Fruit fly (Drosophila melanogaster) whole organism, prepupa: ENCODE measurements around the gene CG42704.

Source experiments
- CG10669 ChIP-seq: fragments of 200-800 bp; sonication (Bioruptor generic); optimal IDR thresholded peaks from 3 replicates; lab custom pipeline; 2018; ENCODE audit warnings: missing biosample characterization, mild to moderate bottlenecking, missing genetic modification characterization, moderate library complexity
- CG11294 ChIP-seq: fragments of 200-800 bp; sonication (Bioruptor generic); IDR thresholded peaks from 2 replicates; pipeline ENCODE4 v1.3.6; 2022; ENCODE audit warnings: missing biosample characterization, missing genetic modification characterization
- CG11902 ChIP-seq: fragments of 200-800 bp; sonication (Bioruptor generic); optimal IDR thresholded peaks from 3 replicates; lab custom pipeline; 2016; ENCODE audit warnings: missing biosample characterization, missing genetic modification characterization
- CG15336 ChIP-seq: fragments of 200-800 bp; sonication (Bioruptor generic); IDR thresholded peaks from 2 replicates; pipeline ENCODE4 v1.3.6; 2022; ENCODE audit warnings: missing biosample characterization, missing genetic modification characterization
- CG1621 ChIP-seq: fragments of 200-800 bp; sonication (Bioruptor generic); optimal IDR thresholded peaks from 3 replicates; lab custom pipeline; 2018; ENCODE audit warnings: missing biosample characterization, mild to moderate bottlenecking, missing genetic modification characterization
- CG16779 ChIP-seq: fragments of 200-800 bp; sonication (Bioruptor generic); optimal IDR thresholded peaks from 3 replicates; lab custom pipeline; 2017; ENCODE audit warnings: missing biosample characterization, mild to moderate bottlenecking, missing genetic modification characterization
- CG34406 ChIP-seq: fragments of 200-800 bp; sonication (Bioruptor generic); optimal IDR thresholded peaks from 3 replicates; lab custom pipeline; 2016; ENCODE audit warnings: missing biosample characterization, missing genetic modification characterization
- CG3919 ChIP-seq: fragments of 200-800 bp; sonication (Bioruptor generic); optimal IDR thresholded peaks from 3 replicates; lab custom pipeline; 2016; ENCODE audit warnings: missing biosample characterization, missing genetic modification characterization
- CG6792 ChIP-seq: fragments of 200-800 bp; sonication (Bioruptor generic); optimal IDR thresholded peaks from 3 replicates; lab custom pipeline; 2016; ENCODE audit warnings: missing biosample characterization, missing genetic modification characterization
- CG6808 ChIP-seq: fragments of 200-800 bp; sonication (Bioruptor generic); optimal IDR thresholded peaks from 3 replicates; lab custom pipeline; 2017; ENCODE audit warnings: missing biosample characterization, missing genetic modification characterization, mild to moderate bottlenecking, moderate library complexity, missing genetic modification reagents
- CG6854 ChIP-seq: fragments of 200-800 bp; sonication (Bioruptor generic); optimal IDR thresholded peaks from 2 replicates; lab custom pipeline; 2017; ENCODE audit warnings: missing biosample characterization, mild to moderate bottlenecking, missing genetic modification characterization
- CG7368 ChIP-seq: fragments of 200-800 bp; sonication (Bioruptor generic); optimal IDR thresholded peaks from 3 replicates; lab custom pipeline; 2016; ENCODE audit warnings: missing biosample characterization, missing genetic modification characterization
- CG8319 ChIP-seq: fragments of 200-800 bp; sonication (Bioruptor generic); optimal IDR thresholded peaks from 3 replicates; lab custom pipeline; 2016; ENCODE audit warnings: missing biosample characterization, missing genetic modification characterization
- CG8632 ChIP-seq: fragments of 200-800 bp; sonication (Bioruptor generic); optimal IDR thresholded peaks from 3 replicates; lab custom pipeline; 2016; ENCODE audit warnings: missing biosample characterization, missing genetic modification characterization
- CG9139 ChIP-seq: fragments of 200-800 bp; sonication (Bioruptor generic); optimal IDR thresholded peaks from 3 replicates; lab custom pipeline; 2017; ENCODE audit warnings: missing biosample characterization, mild to moderate bottlenecking, missing genetic modification characterization
- Eip93F ChIP-seq: fragments of 200-800 bp; sonication (Bioruptor generic); optimal IDR thresholded peaks from 2 replicates; lab custom pipeline; 2016; ENCODE audit warnings: missing biosample characterization, mild to moderate bottlenecking, missing genetic modification characterization
- Ets21C ChIP-seq: fragments of 200-800 bp; sonication (Bioruptor generic); optimal IDR thresholded peaks from 3 replicates; lab custom pipeline; 2016; ENCODE audit warnings: missing biosample characterization, missing genetic modification characterization
- Ets96B ChIP-seq: fragments of 200-800 bp; optimal IDR thresholded peaks from 2 replicates; lab custom pipeline; 2019; ENCODE audit warnings: missing biosample characterization, mild to moderate bottlenecking, missing genetic modification characterization, moderate library complexity
- Lpt ChIP-seq: fragments of 200-800 bp; sonication (Bioruptor generic); optimal IDR thresholded peaks from 3 replicates; lab custom pipeline; 2016; ENCODE audit warnings: missing biosample characterization, missing genetic modification characterization
- Met ChIP-seq: fragments of 200-800 bp; sonication (Bioruptor generic); optimal IDR thresholded peaks from 3 replicates; lab custom pipeline; 2016; ENCODE audit warnings: missing biosample characterization, missing genetic modification characterization
- Sox102F ChIP-seq: fragments of 200-800 bp; sonication (Bioruptor generic); optimal IDR thresholded peaks from 2 replicates; lab custom pipeline; 2016; ENCODE audit warnings: missing biosample characterization, mild to moderate bottlenecking, missing genetic modification characterization
- Sox15 ChIP-seq: fragments of 200-800 bp; sonication (Bioruptor generic); optimal IDR thresholded peaks from 3 replicates; lab custom pipeline; 2016; ENCODE audit warnings: missing biosample characterization, missing genetic modification characterization
- achi ChIP-seq: fragments of 200-800 bp; sonication (Bioruptor generic); optimal IDR thresholded peaks from 3 replicates; lab custom pipeline; 2016; ENCODE audit warnings: missing biosample characterization, missing genetic modification characterization
- acj6 ChIP-seq: fragments of 200-800 bp; sonication (Bioruptor generic); optimal IDR thresholded peaks from 3 replicates; lab custom pipeline; 2016; ENCODE audit warnings: missing biosample characterization, missing genetic modification characterization
- dsx ChIP-seq: fragments of 200-800 bp; optimal IDR thresholded peaks from 3 replicates; lab custom pipeline; 2019; ENCODE audit warnings: missing biosample characterization, mild to moderate bottlenecking, missing genetic modification characterization, moderate library complexity; ENCODE audit not compliant: poor library complexity, severe bottlenecking
- esn ChIP-seq: fragments of 200-800 bp; sonication (Bioruptor generic); optimal IDR thresholded peaks from 2 replicates; lab custom pipeline; 2016; ENCODE audit warnings: missing biosample characterization, mild to moderate bottlenecking, missing genetic modification characterization, moderate library complexity
- fd85E ChIP-seq: fragments of 200-800 bp; sonication (Bioruptor generic); optimal IDR thresholded peaks from 3 replicates; lab custom pipeline; 2016; ENCODE audit warnings: missing biosample characterization, missing genetic modification characterization
- lz ChIP-seq: fragments of 200-800 bp; sonication (Bioruptor generic); optimal IDR thresholded peaks from 3 replicates; lab custom pipeline; 2016; ENCODE audit warnings: missing biosample characterization, missing genetic modification characterization
- net ChIP-seq: fragments of 200-800 bp; sonication (Bioruptor generic); optimal IDR thresholded peaks from 3 replicates; lab custom pipeline; 2016; ENCODE audit warnings: missing biosample characterization, missing genetic modification characterization
- ss ChIP-seq, 2 experiments: fragments of 200-800 bp; sonication (Bioruptor generic); optimal IDR thresholded peaks; 2 replicates in 1 of 2; 3 replicates in 1 of 2; lab custom pipeline; 2017 to 2018; ENCODE audit warnings: mild to moderate bottlenecking in 2 of 2, missing biosample characterization in 2 of 2, missing genetic modification characterization in 2 of 2, moderate library complexity in 1 of 2
- topi ChIP-seq: fragments of 200-800 bp; sonication (Bioruptor generic); optimal IDR thresholded peaks from 3 replicates; lab custom pipeline; 2016; ENCODE audit warnings: missing biosample characterization, missing genetic modification characterization
- vri ChIP-seq: fragments of 200-800 bp; sonication (Bioruptor generic); optimal IDR thresholded peaks from 3 replicates; lab custom pipeline; 2016; ENCODE audit warnings: missing biosample characterization, mild to moderate bottlenecking, missing genetic modification characterization

CG42704 gene

DNA sequence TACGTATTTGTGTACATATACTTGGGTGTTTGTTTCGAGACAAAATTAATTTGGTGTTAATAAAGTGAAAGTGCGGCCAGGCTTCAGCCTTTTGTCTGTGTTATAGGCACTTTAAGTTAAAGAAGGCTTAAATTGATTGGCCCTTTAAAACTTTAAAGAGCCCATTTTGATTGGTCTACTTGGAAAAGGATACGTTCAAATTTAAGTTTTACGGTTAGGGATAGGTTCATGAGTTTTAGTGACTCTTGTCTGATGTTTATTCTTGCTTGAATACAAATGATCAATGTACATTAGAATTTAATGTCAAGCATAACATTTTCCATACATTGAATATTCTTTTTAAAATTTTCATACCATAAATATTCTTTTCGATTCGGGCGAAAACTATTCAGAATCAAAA is 5.6 kb upstream of the CG42704 start, which contains the start of gene CG32727:
TSS of gene CG32727 (plus strand) at position 301 of the 400 bp plus-strand sequence.
- no peak for TF ChIP-seq CG10669 (GFP tag; lab: Kevin White, UChicago)
- TF ChIP-seq CG3919 (GFP tag; lab: Kevin White, UChicago) = no peak
- TF ChIP-seq vri (GFP tag; lab: Kevin White, UChicago) = no peak
- TF ChIP-seq Ets21C (GFP tag; lab: Kevin White, UChicago) = no peak

DNA sequence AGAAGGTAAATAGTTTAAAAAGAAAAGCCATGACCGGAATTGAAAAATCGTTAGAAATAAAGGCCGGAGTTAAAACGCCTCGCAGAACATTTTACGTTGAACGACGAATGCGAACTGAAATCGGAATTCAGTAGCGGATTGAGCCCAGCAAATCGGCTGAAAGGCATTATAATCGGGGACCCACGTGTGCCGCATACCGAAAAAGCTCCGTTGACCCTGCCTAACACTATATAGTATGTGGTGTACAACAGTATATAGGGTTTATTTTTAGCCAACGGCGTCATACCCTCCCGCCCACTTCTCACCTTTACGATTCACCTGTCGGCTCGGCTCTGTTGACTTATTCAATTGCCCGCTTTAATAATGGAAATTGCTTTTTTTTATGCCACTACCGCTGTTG is 662 bp upstream of the CG42704 start, which contains the start of gene CG42246:
TSS of gene CG42246 (minus strand) at position 101 of the 400 bp plus-strand sequence.
- TF ChIP-seq Met = no peak
- no peak for TF ChIP-seq dsx (GFP tag; lab: Kevin White, UChicago)
- no peak for TF ChIP-seq CG10669 (GFP tag; lab: Kevin White, UChicago)
- no peak for TF ChIP-seq CG1621 (tag; lab: Kevin White, UChicago)
- no peak for TF ChIP-seq Sox102F (GFP tag; lab: Kevin White, UChicago)
- no peak for TF ChIP-seq CG16779 (tag; lab: Kevin White, UChicago)
- TF ChIP-seq CG6854 (GFP tag; lab: Kevin White, UChicago) = no peak
- TF ChIP-seq CG6808 (GFP tag; lab: Kevin White, UChicago) = no peak
- TF ChIP-seq CG11294 (GFP tag; lab: Robert Waterston, UW) = no peak
- TF ChIP-seq CG15336 (GFP tag; lab: Robert Waterston, UW) = no peak
- TF ChIP-seq, all 60 proteins: peak for 0

DNA sequence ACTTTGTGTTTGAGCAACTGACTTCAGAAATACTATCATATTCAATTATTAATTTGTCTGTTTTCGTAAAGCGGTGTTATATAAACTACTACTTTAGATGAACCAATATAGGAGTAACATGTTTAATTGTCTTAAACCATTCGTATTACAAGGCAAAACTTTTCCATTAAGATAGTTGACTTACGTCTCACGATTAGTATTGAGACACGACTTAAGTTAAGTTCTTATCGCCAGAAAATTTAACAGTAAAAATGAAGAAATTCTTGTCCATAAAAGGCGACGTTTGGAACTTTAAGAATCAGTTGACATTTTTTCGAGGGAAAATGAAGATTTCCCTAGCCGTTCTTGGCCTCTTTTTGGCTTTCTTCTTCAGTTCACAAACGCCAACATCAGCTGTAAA is 1.1 kb downstream of the CG42704 start, which contains the start of gene CG42705:
TSS of gene CG42705 (plus strand) at position 301 of the 400 bp plus-strand sequence.
- TF ChIP-seq CG11294 (GFP tag; lab: Robert Waterston, UW) (no peak), Lpt (GFP tag; lab: Kevin White, UChicago) (no peak), dsx (GFP tag; lab: Kevin White, UChicago) (no peak), Ets96B (tag; lab: Kevin White, UChicago) (no peak), CG11902 (GFP tag; lab: Kevin White, UChicago) (no peak), CG6808 (GFP tag; lab: Kevin White, UChicago) (no peak), achi (no peak), ss (GFP tag; optimal IDR thresholded peaks at IDR 0.05; lab: Kevin White, UChicago) (no peak), Sox102F (GFP tag; lab: Kevin White, UChicago) (no peak), CG9139 (GFP tag; lab: Kevin White, UChicago) (no peak), CG1621 (tag; lab: Kevin White, UChicago) (no peak), CG34406 (GFP tag; lab: Kevin White, UChicago) (no peak), lz (no peak), fd85E (GFP tag; lab: Kevin White, UChicago) (no peak), esn (GFP tag; lab: Kevin White, UChicago) (no peak), CG8632 (no peak)

DNA sequence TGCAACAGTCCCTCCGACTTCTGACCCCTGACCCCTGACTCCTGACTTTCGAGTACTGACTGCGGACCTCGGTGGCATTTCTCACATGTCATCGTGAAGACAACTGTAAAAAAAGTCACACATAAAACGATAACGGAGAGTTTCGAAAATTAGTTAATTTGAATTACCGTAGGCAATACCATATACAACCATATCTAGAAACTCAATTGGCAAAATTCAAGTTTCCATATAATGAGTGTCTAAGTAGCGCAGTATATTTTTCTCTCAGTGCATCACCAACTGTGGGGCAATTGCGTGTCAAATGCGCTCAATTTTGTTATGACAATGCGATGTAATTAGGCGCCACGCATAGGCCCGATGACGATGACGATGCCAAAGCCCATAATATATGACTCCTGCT is 2.6 kb downstream of the CG42704 start:
- no peak for TF ChIP-seq CG34406 (GFP tag; lab: Kevin White, UChicago)
- TF ChIP-seq topi (GFP tag; lab: Kevin White, UChicago) = no peak
- TF ChIP-seq Eip93F (GFP tag; lab: Kevin White, UChicago) = no peak
- TF ChIP-seq Ets21C (GFP tag; lab: Kevin White, UChicago) = no peak
- TF ChIP-seq CG7368 (GFP tag; lab: Kevin White, UChicago) = no peak
- no peak for TF ChIP-seq net (GFP tag; lab: Kevin White, UChicago)
- TF ChIP-seq Sox15 (GFP tag; lab: Kevin White, UChicago) = no peak
- no peak for TF ChIP-seq CG6792 (GFP tag; lab: Kevin White, UChicago)
- TF ChIP-seq CG9139 (GFP tag; lab: Kevin White, UChicago) = no peak
- no peak for TF ChIP-seq acj6 (GFP tag; lab: Kevin White, UChicago)
- no peak for TF ChIP-seq CG8319 (GFP tag; lab: Kevin White, UChicago)
- TF ChIP-seq dsx (GFP tag; lab: Kevin White, UChicago) = no peak
